Fruit fly (Drosophila melanogaster) whole organism, embryonic: ENCODE results near the gene CG13884.

Source experiments
- Abd-B ChIP-seq: fragments of 200-800 bp; sonication (Bioruptor generic); optimal IDR thresholded peaks from 2 replicates; lab custom pipeline; 2018; ENCODE audit warnings: missing biosample characterization, mild to moderate bottlenecking, missing genetic modification characterization, moderate library complexity
- Atf6 ChIP-seq: fragments of 200-800 bp; sonication (Bioruptor generic); IDR thresholded peaks from 2 replicates; pipeline ENCODE4 v1.3.6; 2022; ENCODE audit warnings: missing biosample characterization, missing genetic modification characterization
- B-H1 ChIP-seq: fragments of 200-800 bp; sonication (Bioruptor generic); IDR thresholded peaks from 3 replicates; pipeline ENCODE4 v1.3.6; 2022; ENCODE audit warnings: missing biosample characterization, missing genetic modification characterization
- Bdp1 ChIP-seq: fragments of 200-800 bp; sonication (Bioruptor generic); optimal IDR thresholded peaks from 3 replicates; lab custom pipeline; 2016; ENCODE audit warnings: missing biosample characterization, missing genetic modification characterization
- CG10274 ChIP-seq: fragments of 200-800 bp; sonication (Bioruptor generic); optimal IDR thresholded peaks from 3 replicates; lab custom pipeline; 2017; ENCODE audit warnings: missing biosample characterization, mild to moderate bottlenecking, missing genetic modification characterization
- CG11398 ChIP-seq: fragments of 200-800 bp; sonication (Bioruptor generic); optimal IDR thresholded peaks from 2 replicates; lab custom pipeline; 2016; ENCODE audit warnings: missing biosample characterization, missing genetic modification characterization
- CG12769 ChIP-seq: fragments of 200-800 bp; sonication (Bioruptor generic); optimal IDR thresholded peaks from 2 replicates; lab custom pipeline; 2019; ENCODE audit warnings: missing biosample characterization, mild to moderate bottlenecking, missing genetic modification characterization, moderate library complexity
- CG13894 ChIP-seq: fragments of 200-800 bp; sonication (Bioruptor generic); optimal IDR thresholded peaks from 3 replicates; lab custom pipeline; 2018; ENCODE audit warnings: missing biosample characterization, mild to moderate bottlenecking, missing genetic modification characterization, moderate library complexity
- CG15011 ChIP-seq: fragments of 200-800 bp; sonication (Bioruptor generic); optimal IDR thresholded peaks from 3 replicates; lab custom pipeline; 2018; ENCODE audit warnings: missing biosample characterization, mild to moderate bottlenecking, missing genetic modification characterization
- CG15479 ChIP-seq: fragments of 200-800 bp; sonication (Bioruptor generic); optimal IDR thresholded peaks from 3 replicates; lab custom pipeline; 2019; ENCODE audit warnings: missing biosample characterization, mild to moderate bottlenecking, missing genetic modification characterization, moderate library complexity
- CG15696 ChIP-seq: fragments of 200-800 bp; sonication (Bioruptor generic); optimal IDR thresholded peaks from 2 replicates; lab custom pipeline; 2019; ENCODE audit warnings: missing biosample characterization, mild to moderate bottlenecking, missing genetic modification characterization, moderate library complexity
- CG2120 ChIP-seq: fragments of 200-800 bp; sonication (Bioruptor generic); optimal IDR thresholded peaks from 3 replicates; lab custom pipeline; 2016; ENCODE audit warnings: missing biosample characterization, missing genetic modification characterization
- CG2129 ChIP-seq: fragments of 200-800 bp; sonication (Bioruptor generic); IDR thresholded peaks from 2 replicates; pipeline ENCODE4 v1.3.6; 2022; ENCODE audit warnings: missing biosample characterization, missing genetic modification characterization; ENCODE audit not compliant: partially characterized antibody
- CG33557 ChIP-seq: fragments of 200-800 bp; sonication (Bioruptor generic); optimal IDR thresholded peaks from 2 replicates; lab custom pipeline; 2019; ENCODE audit warnings: missing biosample characterization, mild to moderate bottlenecking, missing genetic modification characterization, moderate library complexity
- CG42726 ChIP-seq: fragments of 200-800 bp; sonication (Bioruptor generic); IDR thresholded peaks from 2 replicates; pipeline ENCODE4 v1.3.6; 2022; ENCODE audit warnings: missing biosample characterization, missing genetic modification characterization; ENCODE audit not compliant: partially characterized antibody
- CG7556 ChIP-seq: fragments of 200-800 bp; sonication (Bioruptor generic); optimal IDR thresholded peaks from 2 replicates; lab custom pipeline; 2017; ENCODE audit warnings: missing biosample characterization, mild to moderate bottlenecking, missing genetic modification characterization
- CG8765 ChIP-seq: fragments of 200-800 bp; sonication (Bioruptor generic); IDR thresholded peaks from 2 replicates; pipeline ENCODE4 v1.3.6; 2022; ENCODE audit warnings: missing biosample characterization, missing genetic modification characterization
- Chrac-16 ChIP-seq: fragments of 200-800 bp; sonication (Bioruptor generic); optimal IDR thresholded peaks from 3 replicates; lab custom pipeline; 2016; ENCODE audit warnings: missing biosample characterization, missing genetic modification characterization
- CoRest ChIP-seq: fragments of 200-800 bp; sonication (Bioruptor generic); optimal IDR thresholded peaks from 3 replicates; lab custom pipeline; 2018; ENCODE audit warnings: missing biosample characterization, mild to moderate bottlenecking, missing genetic modification characterization, moderate library complexity
- E2f1 ChIP-seq: fragments of 200-800 bp; sonication (Bioruptor generic); IDR thresholded peaks from 2 replicates; pipeline ENCODE4 v1.3.6; 2022; ENCODE audit warnings: missing biosample characterization, missing genetic modification characterization
- Ets65A ChIP-seq: fragments of 200-800 bp; sonication (Bioruptor generic); peaks from one replicate; lab custom pipeline; 2016; ENCODE audit warnings: missing biosample characterization, missing genetic modification characterization
- Jarid2 ChIP-seq: fragments of 200-800 bp; sonication (Bioruptor generic); optimal IDR thresholded peaks from 3 replicates; lab custom pipeline; 2017; ENCODE audit warnings: mild to moderate bottlenecking, missing biosample characterization, missing genetic modification reagents, missing genetic modification characterization
- Myb ChIP-seq: fragments of 200-800 bp; sonication (Bioruptor generic); optimal IDR thresholded peaks from 2 replicates; lab custom pipeline; 2016; ENCODE audit warnings: missing biosample characterization, missing genetic modification characterization
- Xrp1 ChIP-seq: fragments of 200-800 bp; sonication (Bioruptor generic); IDR thresholded peaks from 2 replicates; pipeline ENCODE4 v1.3.6; 2022; ENCODE audit warnings: missing biosample characterization, missing genetic modification characterization
- chif ChIP-seq, 2 experiments: fragments of 200-800 bp; sonication (Bioruptor generic); optimal IDR thresholded peaks; 3 replicates each; lab custom pipeline; 2016; ENCODE audit warnings: missing biosample characterization in 2 of 2, missing genetic modification characterization in 2 of 2
- chinmo ChIP-seq: fragments of 200-800 bp; sonication (Bioruptor generic); IDR thresholded peaks from 4 replicates; pipeline ENCODE4 v1.3.6; 2022; ENCODE audit warnings: missing biosample characterization, missing genetic modification characterization; ENCODE audit not compliant: partially characterized antibody
- crol ChIP-seq: fragments of 200-800 bp; sonication (Bioruptor generic); IDR thresholded peaks from 2 replicates; pipeline ENCODE4 v1.3.6; 2022; ENCODE audit warnings: missing biosample characterization, missing genetic modification characterization
- dmrt99B ChIP-seq: fragments of 200-800 bp; sonication (Bioruptor generic); optimal IDR thresholded peaks from 2 replicates; lab custom pipeline; 2018; ENCODE audit warnings: missing biosample characterization, mild to moderate bottlenecking, missing genetic modification characterization, moderate library complexity
- eve ChIP-seq, 2 experiments: fragments of >200 bp; optimal IDR thresholded peaks; 2 replicates each; lab custom pipeline; 2017; ENCODE audit warnings: missing biosample characterization in 2 of 2, missing genetic modification characterization in 2 of 2
- exex ChIP-seq: fragments of 200-800 bp; sonication (Bioruptor generic); optimal IDR thresholded peaks from 4 replicates; lab custom pipeline; 2018; ENCODE audit warnings: missing biosample characterization, mild to moderate bottlenecking, missing genetic modification characterization, moderate library complexity
- hb ChIP-seq: fragments of 200-800 bp; sonication (Bioruptor generic); IDR thresholded peaks from 3 replicates; pipeline ENCODE4 v1.3.6; 2022; ENCODE audit warnings: missing biosample characterization, missing genetic modification characterization; ENCODE audit not compliant: partially characterized antibody
- ind ChIP-seq: fragments of 200-800 bp; sonication (Bioruptor generic); optimal IDR thresholded peaks from 3 replicates; lab custom pipeline; 2016; ENCODE audit warnings: missing biosample characterization, missing genetic modification characterization
- ken ChIP-seq: fragments of 200-800 bp; sonication (Bioruptor generic); IDR thresholded peaks from 3 replicates; pipeline ENCODE4 v1.3.6; 2022; ENCODE audit warnings: missing biosample characterization, missing genetic modification characterization
- knrl ChIP-seq: fragments of 200-800 bp; sonication (Bioruptor generic); IDR thresholded peaks from 3 replicates; pipeline ENCODE4 v1.3.6; 2022; ENCODE audit warnings: missing biosample characterization, missing genetic modification characterization; ENCODE audit not compliant: partially characterized antibody
- lilli ChIP-seq: fragments of 200-800 bp; sonication (Bioruptor generic); optimal IDR thresholded peaks from 3 replicates; lab custom pipeline; 2016; ENCODE audit warnings: missing biosample characterization, missing genetic modification characterization
- oc ChIP-seq: fragments of 200-800 bp; sonication (Bioruptor generic); optimal IDR thresholded peaks from 2 replicates; lab custom pipeline; 2018; ENCODE audit warnings: missing biosample characterization, mild to moderate bottlenecking, missing genetic modification characterization, moderate library complexity
- pb ChIP-seq: fragments of 200-800 bp; sonication (Bioruptor generic); optimal IDR thresholded peaks from 3 replicates; lab custom pipeline; 2016; ENCODE audit warnings: missing biosample characterization, missing genetic modification characterization
- pho ChIP-seq: fragments of 200-800 bp; sonication (Bioruptor generic); optimal IDR thresholded peaks from 2 replicates; lab custom pipeline; 2016; ENCODE audit warnings: missing biosample characterization, missing genetic modification characterization
- pzg ChIP-seq: fragments of 200-800 bp; sonication (Bioruptor generic); optimal IDR thresholded peaks from 3 replicates; lab custom pipeline; 2018; ENCODE audit warnings: missing biosample characterization, mild to moderate bottlenecking, missing genetic modification characterization, moderate library complexity
- ranshi ChIP-seq: fragments of 200-800 bp; sonication (Bioruptor generic); IDR thresholded peaks from 2 replicates; pipeline ENCODE4 v1.3.6; 2022; ENCODE audit warnings: missing biosample characterization, missing genetic modification characterization
- run ChIP-seq: fragments of 200-800 bp; sonication (Bioruptor generic); optimal IDR thresholded peaks from 3 replicates; lab custom pipeline; 2018; ENCODE audit warnings: missing biosample characterization, mild to moderate bottlenecking, missing genetic modification characterization
- stc ChIP-seq: fragments of 200-800 bp; sonication (Bioruptor generic); IDR thresholded peaks from 2 replicates; pipeline ENCODE4 v1.3.6; 2022; ENCODE audit warnings: missing biosample characterization, missing genetic modification characterization
- sug ChIP-seq: fragments of 200-800 bp; optimal IDR thresholded peaks from 2 replicates; lab custom pipeline; 2019; ENCODE audit warnings: missing biosample characterization, mild to moderate bottlenecking, missing genetic modification characterization, moderate library complexity
- tio ChIP-seq: fragments of 200-800 bp; sonication (Bioruptor generic); optimal IDR thresholded peaks from 2 replicates; lab custom pipeline; 2017; ENCODE audit warnings: missing biosample characterization, missing genetic modification characterization, inconsistent platforms
- toy ChIP-seq: fragments of 200-800 bp; sonication (Bioruptor generic); IDR thresholded peaks from 2 replicates; pipeline ENCODE4 v1.3.6; 2022; ENCODE audit warnings: missing biosample characterization, missing genetic modification characterization
- wor ChIP-seq: fragments of 200-800 bp; sonication (Bioruptor generic); IDR thresholded peaks from 2 replicates; pipeline ENCODE4 v1.3.6; 2022; ENCODE audit warnings: missing biosample characterization, missing genetic modification characterization

The CG13884 gene

DNA sequence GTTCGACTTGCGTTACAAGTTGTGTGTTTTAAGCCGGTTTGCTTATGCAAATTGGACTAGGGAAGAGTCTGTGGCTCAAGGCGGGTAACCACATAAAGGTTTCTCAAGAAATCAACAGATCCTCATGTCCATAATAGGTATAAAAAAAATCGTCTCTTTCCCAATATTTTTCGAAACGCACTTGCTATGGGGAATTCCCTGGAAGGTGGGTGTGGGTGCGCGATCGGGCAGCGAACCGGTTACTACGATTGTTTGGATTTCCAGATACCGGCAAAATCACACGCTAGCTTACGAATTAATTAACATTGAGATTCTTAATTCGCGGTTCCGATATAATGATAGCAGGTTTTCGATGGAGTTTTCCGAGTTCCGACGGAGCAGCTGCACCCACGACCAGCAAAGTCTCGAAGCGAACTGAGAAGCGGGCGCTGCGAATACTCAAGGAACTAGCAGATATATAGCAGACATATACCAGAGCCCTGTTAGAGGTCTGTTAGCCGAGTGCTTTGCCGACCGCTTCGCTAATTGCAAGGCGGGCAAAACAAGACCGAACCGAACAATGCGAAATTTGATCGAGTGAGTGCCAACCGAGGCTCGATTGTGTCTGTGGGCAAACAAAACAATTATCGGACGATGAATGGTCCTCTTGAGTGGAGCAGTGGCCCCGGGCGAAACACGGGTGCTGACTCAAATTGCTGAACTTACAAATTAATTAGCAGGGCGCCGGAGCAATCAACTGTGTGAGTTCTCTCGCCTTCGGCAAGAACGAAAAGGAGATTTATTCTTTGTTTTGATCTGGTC is 25.0 kb downstream of the CG13884 start (continued):
- no peak for TF ChIP-seq pho (GFP tag; lab: Kevin White, UChicago)
- TF ChIP-seq crol, result no peak
- TF ChIP-seq CG7556, result no peak
- TF ChIP-seq CG10274 (GFP tag; lab: Kevin White, UChicago), result no peak
- TF ChIP-seq CG2120, result no peak
- no peak for TF ChIP-seq exex
- TF ChIP-seq E2f1, result no peak
- no peak for TF ChIP-seq ind (GFP tag; lab: Kevin White, UChicago)
- TF ChIP-seq Jarid2 (GFP tag; lab: Kevin White, UChicago), result peak; percentile 43
- no peak for TF ChIP-seq knrl (GFP tag; lab: Robert Waterston, UW)
- no peak for TF ChIP-seq pb (GFP tag; lab: Kevin White, UChicago)
- no peak for TF ChIP-seq oc (tag; lab: Kevin White, UChicago)
- no peak for TF ChIP-seq CG8765 (GFP tag; lab: Robert Waterston, UW)
- TF ChIP-seq Atf6 (GFP tag; lab: Robert Waterston, UW), result no peak
- TF ChIP-seq wor (GFP tag; lab: Robert Waterston, UW), result no peak
- no peak for TF ChIP-seq CG42726 (GFP tag; lab: Robert Waterston, UW)
- no peak for TF ChIP-seq B-H1 (GFP tag; lab: Robert Waterston, UW)
- TF ChIP-seq pzg (GFP tag; lab: Kevin White, UChicago), result no peak
- no peak for TF ChIP-seq hb (GFP tag; lab: Robert Waterston, UW)
- no peak for TF ChIP-seq CG15479 (GFP tag; lab: Kevin White, UChicago)
- peak; percentile 45 for TF ChIP-seq CG13894 (tag; lab: Kevin White, UChicago)
- TF ChIP-seq Xrp1, result no peak
- peak; percentile 81; the same call in 2 of the 4 replicates for TF ChIP-seq chinmo (GFP tag; lab: Robert Waterston, UW)
- TF ChIP-seq Bdp1 (GFP tag; lab: Kevin White, UChicago), result no peak
- TF ChIP-seq lilli, result no peak
- TF ChIP-seq toy, result no peak
- no peak for TF ChIP-seq CG33557 (GFP tag; lab: Kevin White, UChicago)
- TF ChIP-seq ranshi (GFP tag; lab: Robert Waterston, UW), result no peak
- TF ChIP-seq tio (GFP tag; lab: Kevin White, UChicago), result no peak
- no peak for TF ChIP-seq chif (GFP tag; optimal IDR thresholded peaks at IDR 0.05; lab: Kevin White, UChicago)
- no peak for TF ChIP-seq Ets65A
- peak; percentile 1 for TF ChIP-seq sug (tag; lab: Kevin White, UChicago)
- TF ChIP-seq eve (GFP tag; optimal IDR thresholded peaks at IDR 0.05; lab: Kevin White, UChicago), result no peak
- TF ChIP-seq Myb (GFP tag; lab: Kevin White, UChicago), result no peak
- TF ChIP-seq CG15696, result no peak
- TF ChIP-seq Chrac-16 (GFP tag; lab: Kevin White, UChicago), result no peak
- TF ChIP-seq stc (GFP tag; lab: Robert Waterston, UW), result no peak
- TF ChIP-seq CG11398, result no peak
- TF ChIP-seq CG2129 (GFP tag; lab: Robert Waterston, UW), result no peak
- TF ChIP-seq CG15011 (GFP tag; lab: Kevin White, UChicago), result no peak
- TF ChIP-seq ken, result no peak
- no peak for TF ChIP-seq dmrt99B (tag; lab: Kevin White, UChicago)
- peak; percentile 26 for TF ChIP-seq CG12769 (tag; lab: Kevin White, UChicago)
- no peak for TF ChIP-seq CoRest
- TF ChIP-seq Abd-B (GFP tag; lab: Kevin White, UChicago), result no peak
- TF ChIP-seq run (tag; lab: Kevin White, UChicago), result no peak
